Fruit fly (Drosophila melanogaster): ENCODE results near the gene CG17328.

The CG17328 gene

DNA sequence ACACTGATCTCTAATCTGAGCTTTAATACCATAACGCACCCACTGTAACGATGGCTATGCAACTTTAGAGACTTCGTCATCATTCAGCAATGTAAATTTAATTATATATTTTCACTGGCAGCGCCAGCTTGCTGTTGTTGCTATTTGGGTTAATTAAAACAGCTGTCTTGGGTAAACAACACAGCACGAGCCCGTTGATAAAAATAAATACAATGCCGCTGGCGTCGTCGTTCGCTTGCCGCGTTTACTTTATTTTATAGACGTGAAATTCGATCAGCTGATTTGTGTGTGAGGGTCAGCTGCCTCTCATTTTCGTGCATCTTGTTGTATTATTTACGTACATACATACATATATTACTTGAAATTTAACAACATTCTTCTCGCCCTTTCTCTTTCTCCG is 27.0 kb upstream of the CG17328 start (continued):
- peak; percentile 21 for TF ChIP-seq CG6683 (GFP tag; optimal IDR thresholded peaks at IDR 0.05)
- TF ChIP-seq eyg (GFP tag; optimal IDR thresholded peaks at IDR 0.05), result peak; percentile 1
- TF ChIP-seq sug (tag; optimal IDR thresholded peaks at IDR 0.05), result peak; percentile 30
- peak in 1 of 2 experiments; percentile 34 for TF ChIP-seq bsh (GFP tag; optimal IDR thresholded peaks at IDR 0.05)
- TF ChIP-seq CG33557 (GFP tag; optimal IDR thresholded peaks at IDR 0.05), result peak; percentile 32
- peak; percentile 71 for TF ChIP-seq Hmr (GFP tag; optimal IDR thresholded peaks at IDR 0.05)
- no peak for TF ChIP-seq luna (GFP tag; optimal IDR thresholded peaks at IDR 0.05)
- peak; percentile 30 for TF ChIP-seq Max (GFP tag; optimal IDR thresholded peaks at IDR 0.05)
- TF ChIP-seq Med (GFP tag), result peak; percentile 83
- no peak for TF ChIP-seq ssp (GFP tag; IDR thresholded peaks at IDR 0.05)
- TF ChIP-seq Fer3 (tag; optimal IDR thresholded peaks at IDR 0.05), result peak; percentile 8
- peak; percentile 18 for TF ChIP-seq CG11504 (tag; optimal IDR thresholded peaks at IDR 0.05)
- peak; percentile 15 for TF ChIP-seq HLHmδ (GFP tag; optimal IDR thresholded peaks at IDR 0.05)
- TF ChIP-seq slbo (GFP tag; IDR thresholded peaks at IDR 0.05), result 0 out of 2 replicates have a peak, but pooled peaks have one; percentile 14
- peak; percentile 21 for TF ChIP-seq CG1529 (GFP tag; optimal IDR thresholded peaks at IDR 0.05)
- peak; percentile 46; the same call in 1 of the 2 replicates for TF ChIP-seq CG14014 (GFP tag; IDR thresholded peaks at IDR 0.05)
- peak; percentile 16 for TF ChIP-seq CG18262 (tag; optimal IDR thresholded peaks at IDR 0.05)
- no peak for TF ChIP-seq Xbp1 (GFP tag; optimal IDR thresholded peaks at IDR 0.05)
- peak; percentile 80 for TF ChIP-seq lbe (GFP tag; optimal IDR thresholded peaks at IDR 0.05)
- TF ChIP-seq caup (GFP tag; optimal IDR thresholded peaks at IDR 0.05; ENCODE audit: severe bottlenecking), result peak; percentile 46
- peak; percentile 75 for TF ChIP-seq CG18599 (GFP tag; optimal IDR thresholded peaks at IDR 0.05)
- peak; percentile 67 for TF ChIP-seq Fer1 (GFP tag; optimal IDR thresholded peaks at IDR 0.05)
- peak; percentile 54; the same call in 2 of the 3 replicates for TF ChIP-seq so (GFP tag; IDR thresholded peaks at IDR 0.05)
- TF ChIP-seq HmgD (GFP tag; optimal IDR thresholded peaks at IDR 0.05), result no peak
- peak; percentile 16 for TF ChIP-seq HmgZ (tag; optimal IDR thresholded peaks at IDR 0.05)

dm6 chr2L:16273439-16273838 is 26.3 kb upstream of the CG17328 start:
- no peak for TF ChIP-seq amos (GFP tag; IDR thresholded peaks at IDR 0.05; ENCODE audit: partially characterized antibody)
- no peak for TF ChIP-seq prd (optimal IDR thresholded peaks at IDR 0.05)
- no peak for TF ChIP-seq prd (GFP tag; IDR thresholded peaks at IDR 0.05)
- TF ChIP-seq MESR4 (GFP tag; optimal IDR thresholded peaks at IDR 0.05), result no peak
- peak; percentile 77 for TF ChIP-seq CG13624 (GFP tag; optimal IDR thresholded peaks at IDR 0.05)
- peak; percentile 1 for TF ChIP-seq sug (tag; optimal IDR thresholded peaks at IDR 0.05)
- peak; percentile 44; the same call in 1 of the 2 replicates for TF ChIP-seq onecut (GFP tag; IDR thresholded peaks at IDR 0.05)
- TF ChIP-seq gro (GFP tag; optimal IDR thresholded peaks at IDR 0.05), result no peak
- TF ChIP-seq CG30403 (GFP tag; optimal IDR thresholded peaks at IDR 0.05), result no peak
- no peak for TF ChIP-seq Neu2 (GFP tag; optimal IDR thresholded peaks at IDR 0.05; ENCODE audit: borderline replicate concordance)
- peak; percentile 33 for TF ChIP-seq pfk (GFP tag; optimal IDR thresholded peaks at IDR 0.05)
- no peak for TF ChIP-seq CG8388 (GFP tag; optimal IDR thresholded peaks at IDR 0.05)
- TF ChIP-seq CG2712 (tag; optimal IDR thresholded peaks at IDR 0.05), result no peak
- TF ChIP-seq lola (GFP tag; optimal IDR thresholded peaks at IDR 0.05), result no peak
- TF ChIP-seq CG4360 (GFP tag; IDR thresholded peaks at IDR 0.05), result 0 out of 2 replicates have a peak, but pooled peaks have one; percentile 6
- TF ChIP-seq tap (tag; optimal IDR thresholded peaks at IDR 0.05), result no peak
- TF ChIP-seq Dfd (GFP tag; optimal IDR thresholded peaks at IDR 0.05), result no peak
- no peak for TF ChIP-seq MTF-1 (GFP tag; optimal IDR thresholded peaks at IDR 0.05; ENCODE audit: borderline replicate concordance)
- no peak for TF ChIP-seq ro (GFP tag; IDR thresholded peaks at IDR 0.05)
- peak; percentile 9; the same call in 1 of the 3 replicates for TF ChIP-seq CG34422 (GFP tag; IDR thresholded peaks at IDR 0.05)
- no peak for TF ChIP-seq NFAT (GFP tag; IDR thresholded peaks at IDR 0.05)
- TF ChIP-seq CG3838 (GFP tag; optimal IDR thresholded peaks at IDR 0.05), result no peak
- no peak for TF ChIP-seq sqz (GFP tag; optimal IDR thresholded peaks at IDR 0.05)
- peak in 1 of 2 experiments; percentile 12 for TF ChIP-seq crp (GFP tag; optimal IDR thresholded peaks at IDR 0.05)
- peak; percentile 20 for TF ChIP-seq sens (GFP tag)
- TF ChIP-seq CG12219 (GFP tag; optimal IDR thresholded peaks at IDR 0.05), result no peak

All from whole organism, embryonic.